Fruit fly (Drosophila melanogaster) S2 (cell line): ENCODE data around the gene rictor.

Experiments
- CG8478 ChIP-seq: fragments of >200 bp; optimal IDR thresholded peaks from 2 replicates; lab custom pipeline; 2018
- CTCF ChIP-seq, 2 experiments: fragments of >200 bp; optimal IDR thresholded peaks; 2 replicates each; lab custom pipeline; 2018

- no peak for TF ChIP-seq CTCF (optimal IDR thresholded peaks at IDR 0.05; lab: Kevin White, UChicago)
- TF ChIP-seq CG8478 (lab: Kevin White, UChicago): no peak
Observed at dm6 chrX:19229855-19230433, 31.1 kb downstream of the rictor start.
